Worm (Caenorhabditis elegans) whole organism, young adult: ENCODE data around the gene cdc-25.3.

Experiments
- B0261.1 ChIP-seq: sonication (generic microtip); optimal IDR thresholded peaks from 2 replicates; lab custom pipeline; 2016; ENCODE audit warnings: mild to moderate bottlenecking, missing genetic modification characterization, moderate library complexity, missing compliant biosample characterization
- C17E4.6 ChIP-seq: fragments of 200-800 bp; sonication (Bioruptor generic); IDR thresholded peaks from 2 replicates; pipeline ENCODE4 v1.3.6; 2022; ENCODE audit warnings: missing genetic modification reagents, missing genetic modification characterization, missing compliant biosample characterization
- F33H1.4 ChIP-seq: fragments of 200-800 bp; sonication (Bioruptor generic); IDR thresholded peaks from 2 replicates; pipeline ENCODE4 v1.3.6; 2022; ENCODE audit warnings: missing genetic modification reagents, missing genetic modification characterization, missing compliant biosample characterization
- F55B11.4 ChIP-seq: sonication (generic microtip); optimal IDR thresholded peaks from 2 replicates; lab custom pipeline; 2016; ENCODE audit warnings: missing compliant biosample characterization, missing genetic modification characterization, borderline replicate concordance; ENCODE audit not compliant: insufficient read depth
- ZK185.1 ChIP-seq: sonication (generic microtip); optimal IDR thresholded peaks from 2 replicates; lab custom pipeline; 2016; ENCODE audit warnings: mild to moderate bottlenecking, missing genetic modification characterization, missing compliant biosample characterization; ENCODE audit not compliant: poor library complexity, severe bottlenecking
- bed-2 ChIP-seq: fragments of 200-800 bp; sonication (Bioruptor generic); IDR thresholded peaks from 2 replicates; pipeline ENCODE4 v1.3.6; 2022; ENCODE audit warnings: missing genetic modification reagents, missing genetic modification characterization, missing compliant biosample characterization
- ccch-3 ChIP-seq: fragments of 200-800 bp; sonication (Bioruptor generic); optimal IDR thresholded peaks from 2 replicates; lab custom pipeline; 2018; ENCODE audit warnings: mild to moderate bottlenecking, missing genetic modification characterization, missing compliant biosample characterization
- cebp-1 ChIP-seq, 2 experiments: fragments of 200-800 bp in 1 of 2; sonication (Bioruptor generic) in 1 of 2; sonication (generic microtip) in 1 of 2; IDR thresholded peaks in 1 of 2; optimal IDR thresholded peaks in 1 of 2; 2 replicates each; pipeline versions ENCODE4 v1.3.6 to Lab custom; 2017 to 2022; ENCODE audit warnings: missing compliant biosample characterization in 2 of 2, missing genetic modification characterization in 2 of 2, mild to moderate bottlenecking in 1 of 2, missing genetic modification reagents in 1 of 2, moderate library complexity in 1 of 2
- ceh-100 ChIP-seq: fragments of 200-800 bp; sonication (Bioruptor generic); IDR thresholded peaks from 2 replicates; pipeline ENCODE4 v1.3.6; 2022; ENCODE audit warnings: missing genetic modification reagents, missing genetic modification characterization, missing compliant biosample characterization
- ceh-58 ChIP-seq: fragments of 200-800 bp; sonication (Bioruptor generic); IDR thresholded peaks from 2 replicates; pipeline ENCODE4 v1.3.6; 2022; ENCODE audit warnings: missing genetic modification characterization, missing compliant biosample characterization
- ceh-79 ChIP-seq: sonication (generic microtip); optimal IDR thresholded peaks from 2 replicates; lab custom pipeline; 2017; ENCODE audit warnings: mild to moderate bottlenecking, missing genetic modification characterization, missing compliant biosample characterization
- ceh-91 ChIP-seq: fragments of 200-800 bp; sonication (Bioruptor generic); IDR thresholded peaks from 2 replicates; pipeline ENCODE4 v1.3.6; 2022; ENCODE audit warnings: missing genetic modification reagents, missing genetic modification characterization, missing compliant biosample characterization
- chd-7 ChIP-seq: sonication (generic microtip); optimal IDR thresholded peaks from 2 replicates; lab custom pipeline; 2016; ENCODE audit warnings: mild to moderate bottlenecking, missing genetic modification characterization, moderate library complexity, missing compliant biosample characterization
- dox-1 ChIP-seq: fragments of 200-800 bp; sonication (Bioruptor generic); IDR thresholded peaks from 2 replicates; pipeline ENCODE4 v1.3.6; 2022; ENCODE audit warnings: missing genetic modification reagents, missing genetic modification characterization, missing compliant biosample characterization
- dpff-1 ChIP-seq: sonication (generic microtip); optimal IDR thresholded peaks from 2 replicates; lab custom pipeline; 2017; ENCODE audit warnings: mild to moderate bottlenecking, missing genetic modification characterization, missing compliant biosample characterization
- efl-1 ChIP-seq: fragments of 150-350 bp; optimal IDR thresholded peaks from 2 replicates; lab custom pipeline; 2014; ENCODE audit warnings: missing biosample characterization, missing genetic modification reagents, missing genetic modification characterization
- ets-4 ChIP-seq: fragments of 200-800 bp; sonication (Bioruptor generic); optimal IDR thresholded peaks from 2 replicates; lab custom pipeline; 2018; ENCODE audit warnings: mild to moderate bottlenecking, missing genetic modification characterization, missing compliant biosample characterization
- fkh-3 ChIP-seq: sonication (generic microtip); optimal IDR thresholded peaks from 2 replicates; lab custom pipeline; 2016; ENCODE audit warnings: mild to moderate bottlenecking, missing genetic modification characterization, missing compliant biosample characterization
- gei-17 ChIP-seq: fragments of 200-800 bp; sonication (Bioruptor generic); optimal IDR thresholded peaks from 2 replicates; lab custom pipeline; 2018; ENCODE audit warnings: mild to moderate bottlenecking, missing genetic modification characterization, missing compliant biosample characterization
- hmg-1.2 ChIP-seq: fragments of 200-800 bp; sonication (Bioruptor generic); IDR thresholded peaks from 2 replicates; pipeline ENCODE4 v1.3.6; 2022; ENCODE audit warnings: missing genetic modification reagents, missing genetic modification characterization, missing compliant biosample characterization
- hmg-20 ChIP-seq: fragments of 200-800 bp; sonication (Bioruptor generic); IDR thresholded peaks from 2 replicates; pipeline ENCODE4 v1.3.6; 2022; ENCODE audit warnings: missing genetic modification reagents, missing genetic modification characterization, missing compliant biosample characterization
- hsf-1 ChIP-seq: fragments of 200-800 bp; sonication (Bioruptor generic); IDR thresholded peaks from 2 replicates; pipeline ENCODE4 v1.3.6; 2022; ENCODE audit warnings: missing genetic modification reagents, missing genetic modification characterization, missing compliant biosample characterization
- lir-1 ChIP-seq: fragments of 200-800 bp; sonication (Bioruptor generic); conservative IDR thresholded peaks from 2 replicates; pipeline ENCODE4 v1.3.6; 2022; ENCODE audit warnings: missing genetic modification reagents, missing genetic modification characterization, missing compliant biosample characterization
- lsy-27 ChIP-seq: sonication (generic microtip); optimal IDR thresholded peaks from 2 replicates; lab custom pipeline; 2017; ENCODE audit warnings: missing genetic modification characterization, mild to moderate bottlenecking, missing compliant biosample characterization, antibody characterized with exemption, missing genotype, borderline replicate concordance; ENCODE audit not compliant: insufficient read depth
- madf-10 ChIP-seq: sonication (generic microtip); optimal IDR thresholded peaks from 2 replicates; lab custom pipeline; 2016; ENCODE audit warnings: mild to moderate bottlenecking, missing genetic modification characterization, missing compliant biosample characterization
- mel-28 ChIP-seq: sonication (generic microtip); optimal IDR thresholded peaks from 2 replicates; lab custom pipeline; 2016; ENCODE audit warnings: borderline replicate concordance, mild to moderate bottlenecking, missing genetic modification characterization, missing compliant biosample characterization
- mxl-1 ChIP-seq: sonication (generic microtip); optimal IDR thresholded peaks from 2 replicates; lab custom pipeline; 2016; ENCODE audit warnings: missing genetic modification characterization, missing compliant biosample characterization
- nfyb-1 ChIP-seq: fragments of 200-800 bp; sonication (Bioruptor generic); IDR thresholded peaks from 2 replicates; pipeline ENCODE4 v1.3.6; 2022; ENCODE audit warnings: missing genetic modification reagents, missing genetic modification characterization, missing compliant biosample characterization
- nhr-80 ChIP-seq: sonication (generic microtip); optimal IDR thresholded peaks from 2 replicates; lab custom pipeline; 2016; ENCODE audit warnings: missing genetic modification characterization, missing compliant biosample characterization
- rec-8 ChIP-seq, 2 experiments: sonication (generic microtip); optimal IDR thresholded peaks; 2 replicates each; lab custom pipeline; 2016; ENCODE audit warnings: mild to moderate bottlenecking in 2 of 2, missing genetic modification characterization in 2 of 2, missing genetic modification reagents in 2 of 2, missing genotype in 2 of 2, missing biosample characterization in 1 of 2, missing compliant biosample characterization in 1 of 2, moderate library complexity in 1 of 2
- rpc-1 ChIP-seq, 2 experiments: fragments of 150-350 bp in 1 of 2; sonication (generic microtip) in 1 of 2; optimal IDR thresholded peaks; 2 replicates each; lab custom pipeline; 2014 to 2018; ENCODE audit warnings: missing biosample characterization in 1 of 2, missing genetic modification characterization in 1 of 2, missing genetic modification reagents in 1 of 2, missing genotype in 1 of 2
- snpc-3.4 ChIP-seq: sonication (generic microtip); optimal IDR thresholded peaks from 2 replicates; lab custom pipeline; 2017; ENCODE audit warnings: missing genetic modification characterization, mild to moderate bottlenecking, missing compliant biosample characterization, antibody characterized with exemption, moderate library complexity, missing genotype, missing genetic modification reagents
- snpc-4 ChIP-seq, 5 experiments: fragments of 150-350 bp in 1 of 5; sonication (generic microtip) in 4 of 5; optimal IDR thresholded peaks; 2 replicates each; lab custom pipeline; 2014 to 2018; ENCODE audit warnings: missing genetic modification characterization in 5 of 5, missing biosample characterization in 3 of 5, antibody characterized with exemption in 2 of 5, mild to moderate bottlenecking in 2 of 5, missing compliant biosample characterization in 2 of 5, missing genotype in 2 of 5, moderate library complexity in 2 of 5, missing genetic modification reagents in 1 of 5
- tbp1 ChIP-seq: fragments of 200-800 bp; sonication (Bioruptor generic); optimal IDR thresholded peaks from 2 replicates; lab custom pipeline; 2018; ENCODE audit warnings: mild to moderate bottlenecking, missing genetic modification characterization, missing compliant biosample characterization
- tbx-9 ChIP-seq: sonication (generic microtip); optimal IDR thresholded peaks from 2 replicates; lab custom pipeline; 2016; ENCODE audit warnings: borderline replicate concordance, missing genetic modification characterization, inconsistent platforms, missing compliant biosample characterization
- unc-62 ChIP-seq: fragments of 150-350 bp; optimal IDR thresholded peaks from 2 replicates; lab custom pipeline; 2014; ENCODE audit warnings: missing biosample characterization, missing genetic modification reagents, missing genetic modification characterization
- ztf-25 ChIP-seq: fragments of 200-800 bp; sonication (Bioruptor generic); IDR thresholded peaks from 2 replicates; pipeline ENCODE4 v1.3.6; 2022; ENCODE audit warnings: missing genetic modification reagents, missing genetic modification characterization, missing compliant biosample characterization
- ztf-28 ChIP-seq: fragments of 200-800 bp; sonication (Bioruptor generic); IDR thresholded peaks from 2 replicates; pipeline ENCODE4 v1.3.6; 2022; ENCODE audit warnings: missing genetic modification reagents, missing genetic modification characterization, missing compliant biosample characterization
- ztf-6 ChIP-seq: fragments of 200-800 bp; sonication (Bioruptor generic); IDR thresholded peaks from 2 replicates; pipeline ENCODE4 v1.3.6; 2022; ENCODE audit warnings: missing genetic modification reagents, missing genetic modification characterization, missing compliant biosample characterization

cdc-25.3 gene

DNA sequence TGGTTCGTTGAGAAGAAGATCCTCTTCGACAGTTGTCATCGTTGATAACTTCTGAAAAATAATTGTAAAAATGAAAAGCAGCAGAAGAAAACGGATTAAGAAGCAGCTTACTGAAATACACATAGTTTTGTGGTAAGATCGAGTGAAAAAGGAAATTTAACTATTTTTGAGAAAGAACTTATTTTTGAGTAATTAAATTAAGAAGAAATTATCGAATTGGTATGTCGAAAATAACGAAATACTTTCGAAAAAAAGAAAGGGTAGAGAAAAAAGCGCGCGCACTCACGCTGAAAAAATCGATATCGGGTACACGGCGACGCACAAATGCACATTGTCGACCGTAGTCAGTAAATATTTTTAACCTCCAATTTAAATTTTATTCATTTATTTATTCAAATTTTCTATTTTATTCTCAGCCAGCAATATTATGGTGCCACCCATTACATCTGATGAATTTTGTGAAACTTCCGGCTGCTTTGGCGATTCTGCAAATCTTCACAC, 38.5 kb upstream of the cdc-25.3 start, which contains the start of the genes ZK643.5 and ZK643.2 (continued):
- TF ChIP-seq F55B11.4 (tag; lab: Kevin White, UChicago) (no peak), ets-4 (GFP tag; lab: Kevin White, UChicago) (no peak), ceh-79 (tag; lab: Kevin White, UChicago) (no peak), lir-1 (no peak), F33H1.4 (no peak), unc-62 (no peak), tbx-9 (tag; lab: Kevin White, UChicago) (no peak), dpff-1 (tag; lab: Kevin White, UChicago) (no peak), mxl-1 (no peak), lsy-27 (tag; lab: Kevin White, UChicago) (no peak), hmg-20 (GFP tag; lab: Robert Waterston, UW) (no peak), ccch-3 (GFP tag; lab: Kevin White, UChicago) (no peak), efl-1 (GFP tag; lab: Kevin White, UChicago) (peak; percentile 82), rec-8 (tag; optimal IDR thresholded peaks at IDR 0.05; lab: Kevin White, UChicago) (no peak), hmg-1.2 (GFP tag; lab: Robert Waterston, UW) (no peak; the same call in 1 of the 2 replicates), B0261.1 (tag; lab: Kevin White, UChicago) (no peak), ceh-91 (GFP tag; lab: Robert Waterston, UW) (no peak), ztf-28 (no peak), fkh-3 (tag; lab: Kevin White, UChicago) (no peak), snpc-3.4 (tag; lab: Kevin White, UChicago) (peak; percentile 57), madf-10 (tag; lab: Kevin White, UChicago) (no peak), ztf-6 (GFP tag; lab: Robert Waterston, UW) (no peak), ztf-25 (no peak)
- TF ChIP-seq, all 124 proteins: peak for 23

DNA sequence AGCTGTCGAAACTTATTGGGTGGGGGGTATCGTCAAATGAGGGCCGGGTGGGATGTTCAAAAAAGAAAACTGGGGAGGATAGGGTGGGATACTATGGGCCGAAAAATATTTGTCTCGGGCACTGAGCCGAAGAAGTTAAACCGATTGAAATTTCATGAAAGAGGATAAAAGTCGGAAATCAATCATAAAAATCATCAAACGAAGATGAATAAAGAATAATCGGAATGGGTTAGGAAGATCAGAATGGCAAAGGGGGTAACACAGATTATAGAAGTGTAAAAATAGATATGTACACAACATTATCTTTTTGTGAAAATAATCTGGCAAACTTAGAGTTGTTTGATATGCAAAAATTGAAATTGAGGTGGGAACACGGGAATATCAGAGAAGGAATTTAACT, 37.8 kb upstream of the cdc-25.3 start:
- 0 out of 2 replicates have a peak, but pooled peaks have one; percentile 16 for TF ChIP-seq nfyb-1 (GFP tag; lab: Robert Waterston, UW)
- TF ChIP-seq tbp1 (GFP tag; lab: Kevin White, UChicago), result no peak
- TF ChIP-seq F55B11.4 (tag; lab: Kevin White, UChicago), result no peak

DNA sequence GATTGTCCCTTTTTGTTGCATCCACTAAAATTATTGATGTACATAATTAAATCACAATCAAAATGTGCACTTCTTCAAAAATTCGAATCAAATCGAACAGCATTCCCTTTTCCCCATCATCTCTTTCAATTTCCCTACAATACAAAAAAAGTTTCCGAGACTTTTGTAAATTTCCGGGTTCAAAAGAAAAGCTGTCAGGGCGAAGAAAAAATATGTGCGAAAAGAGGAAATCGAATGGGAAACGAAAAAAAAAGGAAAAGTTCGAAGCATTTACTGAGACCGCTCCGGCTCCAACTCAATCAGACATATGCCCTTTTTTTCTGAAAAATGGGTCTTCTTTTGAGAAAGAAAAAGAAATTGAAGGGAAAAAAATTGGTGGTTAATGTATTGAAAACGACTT, 31.4 kb upstream of the cdc-25.3 start:
- TF ChIP-seq B0261.1 (tag; lab: Kevin White, UChicago) (no peak), unc-62 (no peak), mel-28 (tag; lab: Kevin White, UChicago) (no peak), dox-1 (GFP tag; lab: Robert Waterston, UW) (no peak), gei-17 (GFP tag; lab: Kevin White, UChicago) (no peak), nhr-80 (tag; lab: Kevin White, UChicago) (no peak), C17E4.6 (GFP tag; lab: Robert Waterston, UW) (no peak), chd-7 (tag; lab: Kevin White, UChicago) (no peak), cebp-1 (GFP tag; IDR thresholded peaks at IDR 0.05; lab: Robert Waterston, UW) (no peak), cebp-1 (tag; optimal IDR thresholded peaks at IDR 0.05; lab: Kevin White, UChicago) (no peak), ZK185.1 (tag; lab: Kevin White, UChicago) (no peak), ceh-58 (GFP tag; lab: Robert Waterston, UW) (no peak), ceh-100 (GFP tag; lab: Robert Waterston, UW) (no peak), rpc-1 (optimal IDR thresholded peaks at IDR 0.05; lab: Kevin White, UChicago) (no peak), rpc-1 (tag; optimal IDR thresholded peaks at IDR 0.05; lab: Kevin White, UChicago) (no peak), bed-2 (no peak), hsf-1 (GFP tag; lab: Robert Waterston, UW) (no peak), tbp1 (GFP tag; lab: Kevin White, UChicago) (no peak), snpc-4 (GFP tag; optimal IDR thresholded peaks at IDR 0.05; lab: Kevin White, UChicago) (no peak), snpc-4 (tag; optimal IDR thresholded peaks at IDR 0.05; lab: Kevin White, UChicago) (no peak)
